Fruit fly (Drosophila melanogaster) whole organism, embryonic: Measurements from ENCODE around the gene Dlip1.

Experiments
- C15 ChIP-seq: fragments of 200-800 bp; sonication (Bioruptor generic); IDR thresholded peaks from 3 replicates; pipeline ENCODE4 v1.3.6; 2022; ENCODE audit warnings: missing biosample characterization, missing genetic modification characterization
- CG11085 ChIP-seq: fragments of 200-800 bp; sonication (Bioruptor generic); IDR thresholded peaks from 2 replicates; pipeline ENCODE4 v1.3.6; 2022; ENCODE audit warnings: missing biosample characterization, missing genetic modification characterization
- CG18599 ChIP-seq: fragments of 200-800 bp; sonication (Bioruptor generic); optimal IDR thresholded peaks from 3 replicates; lab custom pipeline; 2017; ENCODE audit warnings: missing biosample characterization, missing genetic modification characterization, mild to moderate bottlenecking, moderate library complexity, missing genetic modification reagents
- CG18764 ChIP-seq: fragments of 200-800 bp; sonication (Bioruptor generic); optimal IDR thresholded peaks from 3 replicates; lab custom pipeline; 2016; ENCODE audit warnings: missing biosample characterization, missing genetic modification characterization
- CG4820 ChIP-seq: fragments of 200-800 bp; sonication (Bioruptor generic); optimal IDR thresholded peaks from 3 replicates; lab custom pipeline; 2016; ENCODE audit warnings: missing biosample characterization, missing genetic modification characterization
- CG8944 ChIP-seq: fragments of 200-800 bp; sonication (Bioruptor generic); optimal IDR thresholded peaks from 3 replicates; lab custom pipeline; 2016; ENCODE audit warnings: missing biosample characterization, missing genetic modification characterization
- CG9932 ChIP-seq: fragments of 200-800 bp; sonication (Bioruptor generic); IDR thresholded peaks from 2 replicates; pipeline ENCODE4 v1.3.6; 2022; ENCODE audit warnings: missing biosample characterization, missing genetic modification characterization
- Dref ChIP-seq: fragments of 200-800 bp; sonication (Bioruptor generic); IDR thresholded peaks from 2 replicates; pipeline ENCODE4 v1.3.6; 2022; ENCODE audit warnings: missing biosample characterization, missing genetic modification characterization
- HmgD ChIP-seq: fragments of 200-800 bp; sonication (Bioruptor generic); optimal IDR thresholded peaks from 3 replicates; lab custom pipeline; 2016; ENCODE audit warnings: missing biosample characterization, missing genetic modification characterization
- MBD-R2 ChIP-seq: fragments of 200-800 bp; sonication (Bioruptor generic); IDR thresholded peaks from 2 replicates; pipeline ENCODE4 v1.3.6; 2022; ENCODE audit warnings: missing biosample characterization, missing genetic modification characterization
- Xrp1 ChIP-seq: fragments of 200-800 bp; sonication (Bioruptor generic); IDR thresholded peaks from 2 replicates; pipeline ENCODE4 v1.3.6; 2022; ENCODE audit warnings: missing biosample characterization, missing genetic modification characterization
- fd102C ChIP-seq: fragments of 200-800 bp; sonication (Bioruptor generic); optimal IDR thresholded peaks from 2 replicates; lab custom pipeline; 2018; ENCODE audit warnings: missing biosample characterization, mild to moderate bottlenecking, missing genetic modification characterization, moderate library complexity
- grau ChIP-seq: fragments of 200-800 bp; optimal IDR thresholded peaks from 3 replicates; lab custom pipeline; 2019; ENCODE audit warnings: missing biosample characterization, mild to moderate bottlenecking, missing genetic modification characterization, moderate library complexity
- jigr1 ChIP-seq: fragments of 200-800 bp; sonication (Bioruptor generic); IDR thresholded peaks from 3 replicates; pipeline ENCODE4 v1.3.6; 2022; ENCODE audit warnings: missing biosample characterization, missing genetic modification characterization
- lbe ChIP-seq: fragments of 200-800 bp; sonication (Bioruptor generic); optimal IDR thresholded peaks from 2 replicates; lab custom pipeline; 2016; ENCODE audit warnings: missing biosample characterization, mild to moderate bottlenecking, missing genetic modification characterization
- mirr ChIP-seq: fragments of 200-800 bp; sonication (Bioruptor generic); optimal IDR thresholded peaks from 3 replicates; lab custom pipeline; 2018; ENCODE audit warnings: missing biosample characterization, mild to moderate bottlenecking, missing genetic modification characterization
- oc ChIP-seq: fragments of 200-800 bp; sonication (Bioruptor generic); optimal IDR thresholded peaks from 2 replicates; lab custom pipeline; 2018; ENCODE audit warnings: missing biosample characterization, mild to moderate bottlenecking, missing genetic modification characterization, moderate library complexity

Gene Dlip1

dm6 chrX:9201866-9202681 lies 43.7 kb downstream of the Dlip1 start (continued):
- peak; percentile 65; the same call in 1 of the 2 replicates for TF ChIP-seq MBD-R2
- peak; percentile 81 for TF ChIP-seq CG11085
- peak; percentile 45 for TF ChIP-seq Dref
- peak; percentile 63 for TF ChIP-seq Xrp1 (GFP tag; lab: Robert Waterston, UW)
- TF ChIP-seq CG4820 = no peak
- TF ChIP-seq CG8944 (GFP tag; lab: Kevin White, UChicago) = no peak
- TF ChIP-seq oc (tag; lab: Kevin White, UChicago) = no peak
- no peak for TF ChIP-seq HmgD
- peak; percentile 97 for TF ChIP-seq grau (tag; lab: Kevin White, UChicago)
- TF ChIP-seq mirr (GFP tag; lab: Kevin White, UChicago) = peak; percentile 77
- TF ChIP-seq C15 (GFP tag; lab: Robert Waterston, UW) = peak; percentile 70
- no peak for TF ChIP-seq fd102C (GFP tag; lab: Kevin White, UChicago)
- peak; percentile 93 for TF ChIP-seq CG18599 (GFP tag; lab: Kevin White, UChicago)
- TF ChIP-seq CG9932 (GFP tag; lab: Robert Waterston, UW) = peak; percentile 95
- TF ChIP-seq jigr1 (GFP tag; lab: Robert Waterston, UW) = no peak
- no peak for TF ChIP-seq lbe (GFP tag; lab: Kevin White, UChicago)
- TF ChIP-seq CG18764 (GFP tag; lab: Kevin White, UChicago) = no peak
